Fruit fly (Drosophila melanogaster) whole organism, embryonic: ENCODE results near the gene Arfip.

Experiments used
- Atf6 ChIP-seq: fragments of 200-800 bp; sonication (Bioruptor generic); IDR thresholded peaks from 2 replicates; pipeline ENCODE4 v1.3.6; 2022; ENCODE audit warnings: missing biosample characterization, missing genetic modification characterization
- Bgb ChIP-seq: fragments of 200-800 bp; sonication (Bioruptor generic); IDR thresholded peaks from 2 replicates; pipeline ENCODE4 v1.3.6; 2022; ENCODE audit warnings: missing biosample characterization, missing genetic modification characterization; ENCODE audit not compliant: partially characterized antibody
- CG10979 ChIP-seq: fragments of 200-800 bp; sonication (Bioruptor generic); optimal IDR thresholded peaks from 2 replicates; lab custom pipeline; 2018; ENCODE audit warnings: missing biosample characterization, mild to moderate bottlenecking, missing genetic modification characterization, moderate library complexity
- CG11560 ChIP-seq: fragments of 200-800 bp; sonication (Bioruptor generic); IDR thresholded peaks from 3 replicates; pipeline ENCODE4 v1.3.6; 2022; ENCODE audit warnings: missing biosample characterization, missing genetic modification characterization
- CG15479 ChIP-seq: fragments of 200-800 bp; sonication (Bioruptor generic); optimal IDR thresholded peaks from 3 replicates; lab custom pipeline; 2019; ENCODE audit warnings: missing biosample characterization, mild to moderate bottlenecking, missing genetic modification characterization, moderate library complexity
- CG17328 ChIP-seq: fragments of 200-800 bp; sonication (Bioruptor generic); IDR thresholded peaks from 2 replicates; pipeline ENCODE4 v1.3.6; 2022; ENCODE audit warnings: missing biosample characterization, missing genetic modification characterization
- CG17568 ChIP-seq: fragments of 200-800 bp; sonication (Bioruptor generic); optimal IDR thresholded peaks from 2 replicates; lab custom pipeline; 2018; ENCODE audit warnings: missing biosample characterization, mild to moderate bottlenecking, missing genetic modification characterization, moderate library complexity
- CG2129 ChIP-seq: fragments of 200-800 bp; sonication (Bioruptor generic); IDR thresholded peaks from 2 replicates; pipeline ENCODE4 v1.3.6; 2022; ENCODE audit warnings: missing biosample characterization, missing genetic modification characterization; ENCODE audit not compliant: partially characterized antibody
- CG32532 ChIP-seq: fragments of 200-800 bp; sonication (Bioruptor generic); IDR thresholded peaks from 2 replicates; pipeline ENCODE4 v1.3.6; 2022; ENCODE audit warnings: missing biosample characterization, missing genetic modification characterization
- CG3995 ChIP-seq: fragments of 200-800 bp; sonication (Bioruptor generic); optimal IDR thresholded peaks from 3 replicates; lab custom pipeline; 2016; ENCODE audit warnings: missing biosample characterization, missing genetic modification characterization
- CG4617 ChIP-seq: fragments of 200-800 bp; sonication (Bioruptor generic); optimal IDR thresholded peaks from 3 replicates; lab custom pipeline; 2016; ENCODE audit warnings: missing biosample characterization, missing genetic modification characterization, borderline replicate concordance
- CG7372 ChIP-seq: fragments of 200-800 bp; sonication (Bioruptor generic); IDR thresholded peaks from 2 replicates; pipeline ENCODE4 v1.3.6; 2022; ENCODE audit warnings: missing biosample characterization, missing genetic modification characterization
- CG7839 ChIP-seq: fragments of 200-800 bp; sonication (Bioruptor generic); optimal IDR thresholded peaks from 3 replicates; lab custom pipeline; 2018; ENCODE audit warnings: missing biosample characterization, mild to moderate bottlenecking, missing genetic modification characterization, moderate library complexity
- CG8290 ChIP-seq, 3 experiments: fragments of 200-800 bp; sonication (Bioruptor generic); optimal IDR thresholded peaks; 2 replicates each; lab custom pipeline; 2016 to 2019; ENCODE audit warnings: missing biosample characterization in 3 of 3, missing genetic modification characterization in 3 of 3, mild to moderate bottlenecking in 2 of 3, moderate library complexity in 1 of 3
- CG8765 ChIP-seq: fragments of 200-800 bp; sonication (Bioruptor generic); IDR thresholded peaks from 2 replicates; pipeline ENCODE4 v1.3.6; 2022; ENCODE audit warnings: missing biosample characterization, missing genetic modification characterization
- CG9437 ChIP-seq: fragments of 200-800 bp; sonication (Bioruptor generic); optimal IDR thresholded peaks from 2 replicates; lab custom pipeline; 2018; ENCODE audit warnings: missing biosample characterization, mild to moderate bottlenecking, missing genetic modification characterization
- CG9876 ChIP-seq: fragments of 200-800 bp; sonication (Bioruptor generic); optimal IDR thresholded peaks from 2 replicates; lab custom pipeline; 2016; ENCODE audit warnings: missing biosample characterization, missing genetic modification characterization
- CTCF ChIP-seq: fragments of 200-800 bp; sonication (Bioruptor generic); optimal IDR thresholded peaks from 2 replicates; lab custom pipeline; 2017; ENCODE audit warnings: missing biosample characterization, mild to moderate bottlenecking, missing genetic modification characterization, moderate library complexity
- Chrac-16 ChIP-seq: fragments of 200-800 bp; sonication (Bioruptor generic); optimal IDR thresholded peaks from 3 replicates; lab custom pipeline; 2016; ENCODE audit warnings: missing biosample characterization, missing genetic modification characterization
- CoRest ChIP-seq: fragments of 200-800 bp; sonication (Bioruptor generic); optimal IDR thresholded peaks from 3 replicates; lab custom pipeline; 2018; ENCODE audit warnings: missing biosample characterization, mild to moderate bottlenecking, missing genetic modification characterization, moderate library complexity
- D ChIP-seq, 2 experiments: fragments of 200-800 bp in 1 of 2; fragments of >200 bp in 1 of 2; sonication (Bioruptor generic) in 1 of 2; optimal IDR thresholded peaks; 2 replicates in 1 of 2; 3 replicates in 1 of 2; lab custom pipeline; 2017; ENCODE audit warnings: mild to moderate bottlenecking in 1 of 2, missing biosample characterization in 1 of 2, missing genetic modification characterization in 1 of 2, missing genetic modification reagents in 1 of 2
- Eip74EF ChIP-seq, 2 experiments: fragments of 200-800 bp in 1 of 2; fragments of >200 bp in 1 of 2; sonication (Bioruptor generic) in 1 of 2; optimal IDR thresholded peaks; 2 replicates each; lab custom pipeline; 2017 to 2019; ENCODE audit warnings: missing biosample characterization in 2 of 2, missing genetic modification characterization in 2 of 2, mild to moderate bottlenecking in 1 of 2, moderate library complexity in 1 of 2
- Ets97D ChIP-seq: fragments of 200-800 bp; sonication (Bioruptor generic); optimal IDR thresholded peaks from 3 replicates; lab custom pipeline; 2016; ENCODE audit warnings: missing biosample characterization, missing genetic modification characterization
- Fer3 ChIP-seq: fragments of 200-800 bp; sonication (Bioruptor generic); optimal IDR thresholded peaks from 2 replicates; lab custom pipeline; 2018; ENCODE audit warnings: missing biosample characterization, mild to moderate bottlenecking, missing genetic modification characterization, moderate library complexity
- Gsc ChIP-seq: fragments of 200-800 bp; sonication (Bioruptor generic); IDR thresholded peaks from 2 replicates; pipeline ENCODE4 v1.3.6; 2022; ENCODE audit warnings: missing biosample characterization, missing genetic modification characterization
- HmgZ ChIP-seq: fragments of 200-800 bp; sonication (Bioruptor generic); optimal IDR thresholded peaks from 2 replicates; lab custom pipeline; 2018; ENCODE audit warnings: missing biosample characterization, mild to moderate bottlenecking, missing genetic modification characterization
- Hr39 ChIP-seq: fragments of >200 bp; optimal IDR thresholded peaks from 2 replicates; lab custom pipeline; 2017
- Med ChIP-seq: fragments of 200-800 bp; sonication (Bioruptor generic); peaks from one replicate; lab custom pipeline; 2016; ENCODE audit warnings: missing biosample characterization, missing genetic modification characterization, mild to moderate bottlenecking, inconsistent platforms, moderate library complexity
- Opbp ChIP-seq: fragments of 200-800 bp; sonication (Bioruptor generic); IDR thresholded peaks from 3 replicates; pipeline ENCODE4 v1.3.6; 2022; ENCODE audit warnings: missing biosample characterization, missing genetic modification characterization; ENCODE audit not compliant: partially characterized antibody
- Pdp1 ChIP-seq, 2 experiments: fragments of 200-800 bp; sonication (Bioruptor generic); optimal IDR thresholded peaks; 3 replicates each; lab custom pipeline; 2016; ENCODE audit warnings: missing biosample characterization in 2 of 2, missing genetic modification characterization in 2 of 2, mild to moderate bottlenecking in 1 of 2, moderate library complexity in 1 of 2
- Six4 ChIP-seq: fragments of 200-800 bp; sonication (Bioruptor generic); optimal IDR thresholded peaks from 2 replicates; lab custom pipeline; 2016; ENCODE audit warnings: missing biosample characterization, missing genetic modification characterization
- Taf1 ChIP-seq: fragments of 200-800 bp; sonication (Bioruptor generic); IDR thresholded peaks from 2 replicates; pipeline ENCODE4 v1.3.6; 2022; ENCODE audit warnings: missing biosample characterization, missing genetic modification characterization
- al ChIP-seq: fragments of 200-800 bp; sonication (Bioruptor generic); IDR thresholded peaks from 2 replicates; pipeline ENCODE4 v1.3.6; 2022; ENCODE audit warnings: missing biosample characterization, missing genetic modification characterization
- amos ChIP-seq: fragments of 200-800 bp; sonication (Bioruptor generic); IDR thresholded peaks from 2 replicates; pipeline ENCODE4 v1.3.6; 2022; ENCODE audit warnings: missing biosample characterization, missing genetic modification characterization; ENCODE audit not compliant: partially characterized antibody
- ap ChIP-seq: fragments of 200-800 bp; sonication (Bioruptor generic); IDR thresholded peaks from 2 replicates; pipeline ENCODE4 v1.3.6; 2022; ENCODE audit warnings: missing biosample characterization, missing genetic modification characterization
- ara ChIP-seq: fragments of 200-800 bp; sonication (Bioruptor generic); IDR thresholded peaks from 2 replicates; pipeline ENCODE4 v1.3.6; 2022; ENCODE audit warnings: missing biosample characterization, missing genetic modification characterization
- ci ChIP-seq: fragments of 200-800 bp; sonication (Bioruptor generic); IDR thresholded peaks from 3 replicates; pipeline ENCODE4 v1.3.6; 2022; ENCODE audit warnings: missing biosample characterization, missing genetic modification characterization
- ems ChIP-seq: fragments of 200-800 bp; sonication (Bioruptor generic); optimal IDR thresholded peaks from 3 replicates; lab custom pipeline; 2016; ENCODE audit warnings: missing biosample characterization, missing genetic modification characterization
- grau ChIP-seq: fragments of 200-800 bp; optimal IDR thresholded peaks from 3 replicates; lab custom pipeline; 2019; ENCODE audit warnings: missing biosample characterization, mild to moderate bottlenecking, missing genetic modification characterization, moderate library complexity
- ind ChIP-seq: fragments of 200-800 bp; sonication (Bioruptor generic); optimal IDR thresholded peaks from 3 replicates; lab custom pipeline; 2016; ENCODE audit warnings: missing biosample characterization, missing genetic modification characterization
- peb ChIP-seq: fragments of 200-800 bp; sonication (Bioruptor generic); IDR thresholded peaks from 2 replicates; pipeline ENCODE4 v1.3.6; 2022; ENCODE audit warnings: missing biosample characterization, missing genetic modification characterization
- psq ChIP-seq: fragments of 200-800 bp; sonication (Bioruptor generic); optimal IDR thresholded peaks from 2 replicates; lab custom pipeline; 2017; ENCODE audit warnings: missing biosample characterization, missing genetic modification characterization
- sens-2 ChIP-seq: fragments of 200-800 bp; sonication (Bioruptor generic); IDR thresholded peaks from 2 replicates; pipeline ENCODE4 v1.3.6; 2022; ENCODE audit warnings: missing biosample characterization, missing genetic modification characterization
- toy ChIP-seq: fragments of 200-800 bp; sonication (Bioruptor generic); IDR thresholded peaks from 2 replicates; pipeline ENCODE4 v1.3.6; 2022; ENCODE audit warnings: missing biosample characterization, missing genetic modification characterization
- wor ChIP-seq: fragments of 200-800 bp; sonication (Bioruptor generic); IDR thresholded peaks from 2 replicates; pipeline ENCODE4 v1.3.6; 2022; ENCODE audit warnings: missing biosample characterization, missing genetic modification characterization

The Arfip gene

dm6 chr3R:11209801-11210402 lies 24.9 kb downstream of the Arfip start, which contains the start of the genes SdhC and Tctp (continued):
- TF ChIP-seq CG8765: no peak
- no peak for TF ChIP-seq ems (GFP tag; lab: Kevin White, UChicago)
- TF ChIP-seq CG11560 (tag; lab: Robert Waterston, UW): no peak
- TF ChIP-seq Gsc (GFP tag; lab: Robert Waterston, UW): no peak
- TF ChIP-seq psq (GFP tag; lab: Kevin White, UChicago): no peak
- peak; percentile 38 for TF ChIP-seq Six4 (GFP tag; lab: Kevin White, UChicago)
- TF ChIP-seq CG17328: no peak
- TF ChIP-seq grau (tag; lab: Kevin White, UChicago): peak; percentile 61
- TF ChIP-seq wor (GFP tag; lab: Robert Waterston, UW): no peak
- peak; percentile 37 for TF ChIP-seq ind (GFP tag; lab: Kevin White, UChicago)
- TF ChIP-seq CG9437 (GFP tag; lab: Kevin White, UChicago): peak; percentile 36
- 0 out of 2 replicates have a peak, but pooled peaks have one; percentile 7 for TF ChIP-seq peb (GFP tag; lab: Robert Waterston, UW)
- TF ChIP-seq Taf1 (GFP tag; lab: Robert Waterston, UW): no peak
- no peak for TF ChIP-seq ara (GFP tag; lab: Robert Waterston, UW)
- TF ChIP-seq D (optimal IDR thresholded peaks at IDR 0.05; lab: Kevin White, UChicago): no peak
- no peak for TF ChIP-seq D (GFP tag; optimal IDR thresholded peaks at IDR 0.05; lab: Kevin White, UChicago)
- TF ChIP-seq Chrac-16 (GFP tag; lab: Kevin White, UChicago): peak; percentile 27
- TF ChIP-seq CG4617: peak; percentile 38
- no peak for TF ChIP-seq ap (GFP tag; lab: Robert Waterston, UW)
- TF ChIP-seq, all 482 proteins: peak for 221

- no peak for TF ChIP-seq CG3995 (GFP tag; lab: Kevin White, UChicago)
- peak in 1 of 2 experiments; percentile 98 for TF ChIP-seq Pdp1 (GFP tag; optimal IDR thresholded peaks at IDR 0.05; lab: Kevin White, UChicago)
- no peak for TF ChIP-seq CG17568
- TF ChIP-seq CG7372: peak; percentile 95
- no peak for TF ChIP-seq CoRest (tag; lab: Kevin White, UChicago)
- 0 out of 3 replicates have a peak, but pooled peaks have one; percentile 28 for TF ChIP-seq ci (GFP tag; lab: Robert Waterston, UW)
- 0 out of 3 replicates have a peak, but pooled peaks have one; percentile 37 for TF ChIP-seq Opbp
- peak; percentile 34; the same call in 1 of the 2 replicates for TF ChIP-seq Bgb (GFP tag; lab: Robert Waterston, UW)
- TF ChIP-seq CG32532 (GFP tag; lab: Robert Waterston, UW): no peak
- no peak for TF ChIP-seq Fer3 (tag; lab: Kevin White, UChicago)
- TF ChIP-seq Ets97D (GFP tag; lab: Kevin White, UChicago): peak; percentile 96
- TF ChIP-seq amos (GFP tag; lab: Robert Waterston, UW): peak; percentile 2; the same call in 1 of the 2 replicates
- TF ChIP-seq CG10979 (tag; lab: Kevin White, UChicago): peak; percentile 83
- no peak for TF ChIP-seq CG9876
- TF ChIP-seq toy (GFP tag; lab: Robert Waterston, UW): no peak
- TF ChIP-seq sens-2 (GFP tag; lab: Robert Waterston, UW): no peak
- TF ChIP-seq HmgZ (tag; lab: Kevin White, UChicago): peak; percentile 39
- no peak for TF ChIP-seq Hr39 (lab: Kevin White, UChicago)
- peak in 1 of 2 experiments; percentile 61 for TF ChIP-seq Eip74EF (GFP tag; optimal IDR thresholded peaks at IDR 0.05; lab: Kevin White, UChicago)
- no peak for TF ChIP-seq CG2129
- TF ChIP-seq Med: peak; percentile 94
- TF ChIP-seq al (GFP tag; lab: Robert Waterston, UW): no peak
- 0 out of 2 replicates have a peak, but pooled peaks have one; percentile 8 for TF ChIP-seq Atf6 (GFP tag; lab: Robert Waterston, UW)
- peak; percentile 53 for TF ChIP-seq CTCF (GFP tag; lab: Kevin White, UChicago)
- peak; percentile 35 for TF ChIP-seq CG15479
- no peak for TF ChIP-seq CG8290 (GFP tag; optimal IDR thresholded peaks at IDR 0.05; lab: Kevin White, UChicago)
- TF ChIP-seq CG8290 (tag; optimal IDR thresholded peaks at IDR 0.05; lab: Kevin White, UChicago): peak in 1 of 2 experiments; percentile 8
- TF ChIP-seq CG7839: peak; percentile 11
Observed at dm6 chr3R:11208766-11209331, 26.0 kb downstream of the Arfip start.
